Worm (Caenorhabditis elegans): Measurements from ENCODE around the gene har-1.

har-1 gene

DNA sequence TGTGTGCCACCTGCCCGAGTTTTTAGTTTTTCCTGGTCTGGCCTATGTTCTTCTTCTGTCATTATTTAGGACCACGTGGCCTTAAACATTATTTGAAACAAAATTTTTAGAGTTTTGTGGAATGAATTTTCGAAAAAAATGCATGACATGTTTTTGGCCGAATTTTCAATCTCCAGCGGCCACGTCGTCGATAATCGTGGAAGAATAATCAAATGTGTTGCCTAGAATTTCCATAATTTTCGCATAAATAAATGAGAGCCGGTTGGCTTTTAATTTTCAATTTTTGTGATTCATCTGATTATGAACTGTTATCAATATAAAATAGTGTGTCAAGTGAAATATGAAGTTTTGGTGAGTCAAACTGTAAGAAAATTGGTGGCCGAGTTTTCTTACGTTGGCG lies 9.1 kb downstream of the har-1 start, which contains the start of gene C01G12.16:
TSS of gene C01G12.16 (plus strand) at position 301 of the 400 bp plus-strand sequence.
- TF ChIP-seq dmd-4 (tag; optimal IDR thresholded peaks at IDR 0.05) (no peak), nhr-25 (tag; optimal IDR thresholded peaks at IDR 0.05) (no peak), C34F6.9 (tag; optimal IDR thresholded peaks at IDR 0.05) (no peak), elt-3 (tag; optimal IDR thresholded peaks at IDR 0.05) (no peak), sma-3 (GFP tag; optimal IDR thresholded peaks at IDR 0.05) (no peak), nhr-11 (tag; optimal IDR thresholded peaks at IDR 0.05) (no peak)

DNA sequence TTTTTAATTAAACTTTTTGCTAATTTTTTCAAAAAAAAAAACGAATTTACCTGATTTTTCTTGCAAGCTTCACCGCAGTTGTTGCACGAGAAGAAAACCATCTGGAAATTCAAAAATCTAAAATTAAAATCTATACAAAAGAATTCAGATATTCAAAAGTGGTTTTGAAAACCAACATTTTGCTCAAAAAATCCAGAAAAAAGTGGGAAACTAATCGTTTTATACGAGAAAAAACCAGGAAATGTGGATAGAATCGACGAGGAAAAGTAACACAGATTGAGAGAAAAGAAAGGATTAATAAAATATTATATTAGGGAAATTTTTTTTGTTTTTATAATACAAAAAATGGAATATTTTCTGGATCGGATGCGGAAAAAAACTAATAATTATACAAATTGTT lies 12.2 kb downstream of the har-1 start, which contains the start of gene C16C10.8:
TSS of gene C16C10.8 (minus strand) at position 101 of the 400 bp plus-strand sequence.
- no peak for TF ChIP-seq nhr-6 (tag; optimal IDR thresholded peaks at IDR 0.05)
- no peak for TF ChIP-seq nhr-12 (tag; optimal IDR thresholded peaks at IDR 0.05)
- no peak for TF ChIP-seq lin-11 (tag; optimal IDR thresholded peaks at IDR 0.05)
- no peak for TF ChIP-seq sma-9 (GFP tag; optimal IDR thresholded peaks at IDR 0.05)
- no peak for TF ChIP-seq sma-9 (tag; optimal IDR thresholded peaks at IDR 0.05)
- TF ChIP-seq egl-27 (tag; optimal IDR thresholded peaks at IDR 0.05) = no peak
- TF ChIP-seq alr-1 (tag; optimal IDR thresholded peaks at IDR 0.05) = no peak
- no peak for TF ChIP-seq nhr-237 (tag; optimal IDR thresholded peaks at IDR 0.05)
- TF ChIP-seq skn-1 (tag; optimal IDR thresholded peaks at IDR 0.05) = no peak
- TF ChIP-seq F13H6.1 (tag; optimal IDR thresholded peaks at IDR 0.05) = no peak
- no peak for TF ChIP-seq unc-62 (GFP tag; optimal IDR thresholded peaks at IDR 0.05)
- no peak for TF ChIP-seq nhr-11 (tag; optimal IDR thresholded peaks at IDR 0.05)
- no peak for TF ChIP-seq lsy-2 (tag; optimal IDR thresholded peaks at IDR 0.05)
- TF ChIP-seq nhr-77 (tag; optimal IDR thresholded peaks at IDR 0.05) = no peak
- TF ChIP-seq R02D3.7 (tag; optimal IDR thresholded peaks at IDR 0.05) = no peak

DNA sequence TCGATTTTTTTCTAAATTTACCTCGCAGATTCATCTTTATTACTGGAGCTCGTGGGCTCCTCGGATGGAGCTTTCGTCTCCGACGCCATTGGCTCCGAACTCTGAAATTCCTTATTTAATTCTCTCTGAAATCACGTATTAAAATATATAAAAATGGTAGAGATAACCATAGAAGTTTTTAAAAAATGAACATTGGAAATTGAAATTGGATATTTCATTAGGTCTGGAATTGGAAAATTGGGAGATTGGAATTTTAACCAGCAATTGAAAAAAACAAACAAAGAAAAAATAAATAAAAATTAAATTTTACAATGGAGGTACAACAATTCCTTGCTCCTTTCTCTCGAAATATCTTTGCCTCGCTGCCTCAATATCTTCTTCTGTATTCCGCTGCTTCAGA lies 14.9 kb downstream of the har-1 start, which contains the start of gene rnf-5:
TSS of gene rnf-5 (minus strand) at position 101 of the 400 bp plus-strand sequence.
- TF ChIP-seq elt-1 (tag; optimal IDR thresholded peaks at IDR 0.05) (no peak), ztf-11 (tag; optimal IDR thresholded peaks at IDR 0.05) (no peak), nhr-25 (tag; optimal IDR thresholded peaks at IDR 0.05) (no peak), nhr-21 (tag; optimal IDR thresholded peaks at IDR 0.05) (no peak), sma-3 (GFP tag; optimal IDR thresholded peaks at IDR 0.05) (no peak), fos-1 (tag; optimal IDR thresholded peaks at IDR 0.05) (no peak)

DNA sequence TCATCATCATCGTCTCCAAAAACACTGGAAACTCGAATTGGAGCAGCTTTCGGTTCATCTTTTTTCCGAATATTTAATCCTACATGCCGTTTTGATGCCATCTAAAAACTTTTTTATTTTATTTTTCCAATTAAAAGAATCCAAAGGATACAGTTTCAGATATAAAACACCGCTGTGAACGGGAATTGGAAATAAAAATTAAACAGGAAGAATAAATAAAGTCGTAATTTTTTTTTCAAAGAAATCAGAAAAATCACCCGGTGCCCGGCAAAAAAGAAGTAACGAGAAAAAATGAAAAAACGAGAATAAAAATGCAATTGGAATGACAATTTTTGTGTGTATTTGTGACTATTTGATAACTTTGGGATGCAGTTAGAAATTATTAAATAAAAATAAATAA lies 16.8 kb downstream of the har-1 start, which contains the start of gene ccdc-55:
TSS of gene ccdc-55 (minus strand) at position 101 of the 400 bp plus-strand sequence.
- TF ChIP-seq sma-3 (GFP tag; optimal IDR thresholded peaks at IDR 0.05) (no peak), Y55F3AM.14 (GFP tag; optimal IDR thresholded peaks at IDR 0.05) (no peak), nhr-25 (tag; optimal IDR thresholded peaks at IDR 0.05) (no peak), zag-1 (tag; optimal IDR thresholded peaks at IDR 0.05) (no peak), egl-27 (tag; optimal IDR thresholded peaks at IDR 0.05) (no peak), lin-11 (tag; optimal IDR thresholded peaks at IDR 0.05) (no peak), sem-4 (tag; optimal IDR thresholded peaks at IDR 0.05) (no peak), alr-1 (tag; optimal IDR thresholded peaks at IDR 0.05) (no peak), peb-1 (tag; optimal IDR thresholded peaks at IDR 0.05) (no peak), crh-2 (tag; optimal IDR thresholded peaks at IDR 0.05) (no peak), skn-1 (tag; optimal IDR thresholded peaks at IDR 0.05) (no peak), aly-2 (tag; optimal IDR thresholded peaks at IDR 0.05) (no peak), ceh-82 (tag; optimal IDR thresholded peaks at IDR 0.05) (no peak)

DNA sequence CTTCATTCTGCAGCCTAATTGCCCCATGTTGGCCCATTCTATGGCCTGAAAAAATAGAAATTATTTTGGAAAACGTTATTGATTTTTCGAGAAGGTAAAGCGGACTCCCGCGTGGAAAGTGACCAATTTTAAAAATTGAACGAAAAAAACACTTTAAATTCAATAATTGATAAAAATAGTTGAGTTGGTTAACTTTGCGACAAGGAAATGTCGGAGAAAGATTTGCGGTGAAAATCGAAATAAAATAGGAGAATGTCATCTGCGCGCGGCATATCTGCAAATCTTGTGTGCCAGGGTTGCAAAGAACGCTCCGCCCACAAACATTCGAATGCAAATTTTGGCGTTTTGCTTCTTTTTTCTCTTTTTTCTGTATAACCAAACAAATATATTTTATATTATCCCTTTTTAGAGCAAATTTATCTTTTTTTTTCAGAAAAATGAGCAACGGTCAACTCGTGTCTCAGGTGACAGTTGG lies 19.1 kb downstream of the har-1 start, which contains the start of the genes rnf-121 and C16C10.4:
TSS of gene rnf-121 (minus strand) at position 51 of the 475 bp plus-strand sequence.
TSS of gene C16C10.4 (plus strand) at position 434 of the 475 bp plus-strand sequence.
- TF ChIP-seq unc-55 (GFP tag; optimal IDR thresholded peaks at IDR 0.05) (peak; percentile 72), gmeb-1 (tag; optimal IDR thresholded peaks at IDR 0.05) (peak; percentile 78), ZK546.5 (tag; optimal IDR thresholded peaks at IDR 0.05) (no peak), sma-9 (GFP tag; optimal IDR thresholded peaks at IDR 0.05) (no peak), sma-9 (tag; optimal IDR thresholded peaks at IDR 0.05) (no peak), skn-1 (tag; optimal IDR thresholded peaks at IDR 0.05) (peak; percentile 11), nhr-21 (tag; optimal IDR thresholded peaks at IDR 0.05) (no peak), crh-2 (tag; optimal IDR thresholded peaks at IDR 0.05) (no peak), ceh-82 (tag; optimal IDR thresholded peaks at IDR 0.05) (no peak), zag-1 (tag; optimal IDR thresholded peaks at IDR 0.05) (no peak), peb-1 (tag; optimal IDR thresholded peaks at IDR 0.05) (no peak), ztf-4 (tag; optimal IDR thresholded peaks at IDR 0.05) (peak; percentile 16), C34F6.9 (tag; optimal IDR thresholded peaks at IDR 0.05) (peak; percentile 76), nhr-11 (tag; optimal IDR thresholded peaks at IDR 0.05) (no peak), ceh-16 (tag; optimal IDR thresholded peaks at IDR 0.05) (no peak), ztf-11 (tag; optimal IDR thresholded peaks at IDR 0.05) (peak; percentile 16), sma-3 (GFP tag; optimal IDR thresholded peaks at IDR 0.05) (peak; percentile 73), nhr-12 (tag; optimal IDR thresholded peaks at IDR 0.05) (no peak), mbf-1 (tag; optimal IDR thresholded peaks at IDR 0.05) (no peak), ztf-1 (GFP tag; conservative IDR thresholded peaks at IDR 0.05) (no peak), sem-4 (tag; optimal IDR thresholded peaks at IDR 0.05) (peak; percentile 45), lin-13 (GFP tag; optimal IDR thresholded peaks at IDR 0.05) (peak; percentile 56), nhr-129 (tag; optimal IDR thresholded peaks at IDR 0.05) (peak; percentile 73), elt-1 (tag; optimal IDR thresholded peaks at IDR 0.05) (no peak), aly-2 (tag; optimal IDR thresholded peaks at IDR 0.05) (no peak), nhr-25 (tag; optimal IDR thresholded peaks at IDR 0.05) (no peak), lsy-2 (tag; optimal IDR thresholded peaks at IDR 0.05) (peak; percentile 58 to 79), blmp-1 (tag; optimal IDR thresholded peaks at IDR 0.05; ENCODE audit: insufficient read depth) (no peak), nhr-77 (tag; optimal IDR thresholded peaks at IDR 0.05) (no peak), dmd-4 (tag; optimal IDR thresholded peaks at IDR 0.05) (no peak), fos-1 (tag; optimal IDR thresholded peaks at IDR 0.05) (peak; percentile 1), R02D3.7 (tag; optimal IDR thresholded peaks at IDR 0.05) (peak; percentile 31), lin-39 (tag; optimal IDR thresholded peaks at IDR 0.05) (no peak)

Measured in whole organism, L2 larva.